Worm (Caenorhabditis elegans) whole organism, late embryonic: Measurements from ENCODE around the gene ifta-1.

Experiments used
- ama-1 ChIP-seq: fragments of 150-350 bp; optimal IDR thresholded peaks from 2 replicates; lab custom pipeline; 2014
- ceh-18 ChIP-seq: sonication (generic microtip); optimal IDR thresholded peaks from 2 replicates; lab custom pipeline; 2016; ENCODE audit warnings: missing genetic modification characterization, missing compliant biosample characterization
- ceh-45 ChIP-seq: fragments of 200-800 bp; sonication (Bioruptor generic); IDR thresholded peaks from 2 replicates; pipeline ENCODE4 v1.3.6; 2022; ENCODE audit warnings: missing genetic modification reagents, missing genetic modification characterization, missing compliant biosample characterization
- ceh-9 ChIP-seq: sonication (generic microtip); optimal IDR thresholded peaks from 2 replicates; lab custom pipeline; 2016; ENCODE audit warnings: mild to moderate bottlenecking, missing genetic modification characterization, inconsistent platforms, missing compliant biosample characterization
- fkh-10 ChIP-seq: fragments of 150-350 bp; optimal IDR thresholded peaks from 2 replicates; lab custom pipeline; 2014; ENCODE audit warnings: missing biosample characterization, missing genetic modification reagents, missing genetic modification characterization
- hlh-6 ChIP-seq: sonication (generic microtip); optimal IDR thresholded peaks from 2 replicates; lab custom pipeline; 2016; ENCODE audit warnings: missing genotype, missing genetic modification characterization, missing compliant biosample characterization
- madf-2 ChIP-seq: sonication (generic microtip); optimal IDR thresholded peaks from 2 replicates; lab custom pipeline; 2017; ENCODE audit warnings: missing genetic modification characterization, missing compliant biosample characterization
- nfya-1 ChIP-seq: sonication (generic microtip); optimal IDR thresholded peaks from 2 replicates; lab custom pipeline; 2017; ENCODE audit warnings: missing genetic modification characterization, mild to moderate bottlenecking, missing compliant biosample characterization, antibody characterized with exemption, moderate library complexity
- nhr-232 ChIP-seq: sonication (generic microtip); optimal IDR thresholded peaks from 2 replicates; lab custom pipeline; 2016; ENCODE audit warnings: missing genetic modification characterization, missing compliant biosample characterization
- odd-2 ChIP-seq: sonication (generic microtip); optimal IDR thresholded peaks from 2 replicates; lab custom pipeline; 2017; ENCODE audit warnings: antibody characterized with exemption, mild to moderate bottlenecking, missing genetic modification characterization, missing compliant biosample characterization
- pag-3 ChIP-seq: sonication (generic microtip); optimal IDR thresholded peaks from 2 replicates; lab custom pipeline; 2016; ENCODE audit warnings: missing compliant biosample characterization, missing genetic modification characterization, borderline replicate concordance
- pha-4 ChIP-seq: fragments of 150-350 bp; optimal IDR thresholded peaks from 2 replicates; lab custom pipeline; 2018; ENCODE audit warnings: missing biosample characterization, missing genetic modification reagents, missing genetic modification characterization
- pqm-1 ChIP-seq: sonication (generic microtip); optimal IDR thresholded peaks from 2 replicates; lab custom pipeline; 2016; ENCODE audit warnings: missing genetic modification characterization, missing compliant biosample characterization
- syd-9 ChIP-seq: sonication (generic microtip); optimal IDR thresholded peaks from 2 replicates; lab custom pipeline; 2016; ENCODE audit warnings: mild to moderate bottlenecking, missing genetic modification characterization, moderate library complexity, missing compliant biosample characterization

DNA sequence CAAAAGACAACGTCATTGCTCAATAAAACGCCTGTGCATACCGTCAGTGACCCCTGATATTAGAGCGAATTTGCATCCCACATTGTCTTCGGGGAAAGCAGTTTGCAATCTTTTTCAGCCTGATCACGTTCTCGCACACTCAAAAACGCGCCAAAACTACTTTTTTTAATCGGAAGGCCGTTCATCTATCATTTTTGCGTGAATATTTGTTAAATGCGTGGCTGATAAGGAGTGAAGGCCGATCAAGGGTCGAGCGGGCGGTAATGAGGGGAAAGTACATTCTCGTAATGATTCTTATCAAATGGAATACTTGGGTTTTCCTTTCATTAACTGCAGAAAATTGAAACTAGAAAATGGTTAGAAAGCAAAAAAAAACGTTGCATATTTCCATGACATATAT, 28.3 kb downstream of the ifta-1 start:
- no peak for TF ChIP-seq ceh-9 (tag; lab: Kevin White, UChicago)
- TF ChIP-seq odd-2, result no peak
- no peak for TF ChIP-seq pqm-1
- TF ChIP-seq nhr-232 (tag; lab: Kevin White, UChicago), result no peak
- TF ChIP-seq pha-4 (tag; lab: Kevin White, UChicago), result no peak
- no peak for TF ChIP-seq ama-1 (lab: Kevin White, UChicago)
- TF ChIP-seq syd-9 (tag; lab: Kevin White, UChicago), result no peak
- TF ChIP-seq fkh-10 (GFP tag; lab: Kevin White, UChicago), result no peak
- no peak for TF ChIP-seq pag-3 (tag; lab: Kevin White, UChicago)
- no peak for TF ChIP-seq ceh-45
- no peak for TF ChIP-seq nfya-1 (tag; lab: Kevin White, UChicago)
- no peak for TF ChIP-seq ceh-18 (tag; lab: Kevin White, UChicago)
- TF ChIP-seq madf-2, result no peak
- no peak for TF ChIP-seq hlh-6 (tag; lab: Kevin White, UChicago)
